Fruit fly (Drosophila melanogaster) whole organism, embryonic: ENCODE results near the gene CG43702.
A peak's percentile ranks its signal among the peaks of the same experiment; 100 is the strongest.

Experiments
- Abd-B ChIP-seq: fragments of 200-800 bp; sonication (Bioruptor generic); optimal IDR thresholded peaks from 2 replicates; lab custom pipeline; 2018; ENCODE audit warnings: missing biosample characterization, mild to moderate bottlenecking, missing genetic modification characterization, moderate library complexity
- Adf1 ChIP-seq: fragments of 200-800 bp; sonication (Bioruptor generic); IDR thresholded peaks from 2 replicates; pipeline ENCODE4 v1.3.6; 2022; ENCODE audit warnings: missing biosample characterization, missing genetic modification characterization
- Aef1 ChIP-seq: fragments of 200-800 bp; sonication (Bioruptor generic); IDR thresholded peaks from 3 replicates; pipeline ENCODE4 v1.3.6; 2022; ENCODE audit warnings: missing biosample characterization, missing genetic modification characterization
- Bgb ChIP-seq: fragments of 200-800 bp; sonication (Bioruptor generic); IDR thresholded peaks from 2 replicates; pipeline ENCODE4 v1.3.6; 2022; ENCODE audit warnings: missing biosample characterization, missing genetic modification characterization; ENCODE audit not compliant: partially characterized antibody
- CG10321 ChIP-seq: fragments of 200-800 bp; sonication (Bioruptor generic); IDR thresholded peaks from 2 replicates; pipeline ENCODE4 v1.3.6; 2022; ENCODE audit warnings: missing biosample characterization, missing genetic modification characterization
- CG10431 ChIP-seq: fragments of 200-800 bp; sonication (Bioruptor generic); optimal IDR thresholded peaks from 3 replicates; lab custom pipeline; 2018; ENCODE audit warnings: missing biosample characterization, mild to moderate bottlenecking, missing genetic modification characterization
- CG11560 ChIP-seq: fragments of 200-800 bp; sonication (Bioruptor generic); IDR thresholded peaks from 3 replicates; pipeline ENCODE4 v1.3.6; 2022; ENCODE audit warnings: missing biosample characterization, missing genetic modification characterization
- CG11696 ChIP-seq: fragments of 200-800 bp; sonication (Bioruptor generic); IDR thresholded peaks from 2 replicates; pipeline ENCODE4 v1.3.6; 2022; ENCODE audit warnings: missing biosample characterization, missing genetic modification characterization
- CG12659 ChIP-seq: fragments of 200-800 bp; sonication (Bioruptor generic); optimal IDR thresholded peaks from 3 replicates; lab custom pipeline; 2017; ENCODE audit warnings: mild to moderate bottlenecking, missing biosample characterization, missing genetic modification reagents, missing genetic modification characterization
- CG14860 ChIP-seq: fragments of 200-800 bp; sonication (Bioruptor generic); IDR thresholded peaks from 3 replicates; pipeline ENCODE4 v1.3.6; 2022; ENCODE audit warnings: missing biosample characterization, missing genetic modification characterization; ENCODE audit not compliant: partially characterized antibody
- CG15269 ChIP-seq: fragments of 200-800 bp; sonication (Bioruptor generic); optimal IDR thresholded peaks from 2 replicates; lab custom pipeline; 2018; ENCODE audit warnings: missing biosample characterization, mild to moderate bottlenecking, missing genetic modification characterization, moderate library complexity
- CG17612 ChIP-seq: fragments of 200-800 bp; sonication (Bioruptor generic); IDR thresholded peaks from 2 replicates; pipeline ENCODE4 v1.3.6; 2022; ENCODE audit warnings: missing biosample characterization, missing genetic modification characterization
- CG2202 ChIP-seq: fragments of 200-800 bp; sonication (Bioruptor generic); optimal IDR thresholded peaks from 2 replicates; lab custom pipeline; 2018; ENCODE audit warnings: missing biosample characterization, mild to moderate bottlenecking, missing genetic modification characterization
- CG4360 ChIP-seq: fragments of 200-800 bp; sonication (Bioruptor generic); IDR thresholded peaks from 2 replicates; pipeline ENCODE4 v1.3.6; 2022; ENCODE audit warnings: missing biosample characterization, missing genetic modification characterization
- CG5180 ChIP-seq: fragments of 200-800 bp; sonication (Bioruptor generic); optimal IDR thresholded peaks from 3 replicates; lab custom pipeline; 2017; ENCODE audit warnings: missing biosample characterization, missing genetic modification characterization, mild to moderate bottlenecking, moderate library complexity, missing genetic modification reagents
- CG6254 ChIP-seq: fragments of 200-800 bp; sonication (Bioruptor generic); optimal IDR thresholded peaks from 3 replicates; lab custom pipeline; 2017; ENCODE audit warnings: mild to moderate bottlenecking, missing biosample characterization, missing genetic modification reagents, missing genetic modification characterization
- CG7786 ChIP-seq: fragments of 200-800 bp; sonication (Bioruptor generic); optimal IDR thresholded peaks from 2 replicates; lab custom pipeline; 2016; ENCODE audit warnings: missing biosample characterization, missing genetic modification characterization
- CG8089 ChIP-seq: fragments of 200-800 bp; sonication (Bioruptor generic); optimal IDR thresholded peaks from 3 replicates; lab custom pipeline; 2016; ENCODE audit warnings: missing biosample characterization, missing genetic modification characterization
- CG8924 ChIP-seq: fragments of 200-800 bp; optimal IDR thresholded peaks from 3 replicates; lab custom pipeline; 2019; ENCODE audit warnings: missing biosample characterization, mild to moderate bottlenecking, missing genetic modification characterization, moderate library complexity
- CG9727 ChIP-seq: fragments of 200-800 bp; sonication (Bioruptor generic); optimal IDR thresholded peaks from 3 replicates; lab custom pipeline; 2017; ENCODE audit warnings: missing biosample characterization, mild to moderate bottlenecking, missing genetic modification characterization
- Doc3 ChIP-seq: fragments of 200-800 bp; sonication (Bioruptor generic); IDR thresholded peaks from 3 replicates; pipeline ENCODE4 v1.3.6; 2022; ENCODE audit warnings: missing biosample characterization, missing genetic modification characterization; ENCODE audit not compliant: partially characterized antibody
- Fer3 ChIP-seq: fragments of 200-800 bp; sonication (Bioruptor generic); optimal IDR thresholded peaks from 2 replicates; lab custom pipeline; 2018; ENCODE audit warnings: missing biosample characterization, mild to moderate bottlenecking, missing genetic modification characterization, moderate library complexity
- Hand ChIP-seq: fragments of 200-800 bp; sonication (Bioruptor generic); optimal IDR thresholded peaks from 2 replicates; lab custom pipeline; 2017; ENCODE audit warnings: mild to moderate bottlenecking, missing biosample characterization, missing genetic modification reagents, missing genetic modification characterization
- HmgZ ChIP-seq: fragments of 200-800 bp; sonication (Bioruptor generic); optimal IDR thresholded peaks from 2 replicates; lab custom pipeline; 2018; ENCODE audit warnings: missing biosample characterization, mild to moderate bottlenecking, missing genetic modification characterization
- Mes4 ChIP-seq: fragments of 200-800 bp; sonication (Bioruptor generic); optimal IDR thresholded peaks from 2 replicates; lab custom pipeline; 2016; ENCODE audit warnings: missing biosample characterization, missing genetic modification characterization
- Mrtf ChIP-seq: fragments of 200-800 bp; sonication (Bioruptor generic); IDR thresholded peaks from 3 replicates; pipeline ENCODE4 v1.3.6; 2022; ENCODE audit warnings: missing biosample characterization, missing genetic modification characterization
- Oaz ChIP-seq: fragments of 200-800 bp; sonication (Bioruptor generic); IDR thresholded peaks from 2 replicates; pipeline ENCODE4 v1.3.6; 2022; ENCODE audit warnings: missing biosample characterization, missing genetic modification characterization
- PHDP ChIP-seq: fragments of 200-800 bp; sonication (Bioruptor generic); optimal IDR thresholded peaks from 3 replicates; lab custom pipeline; 2018; ENCODE audit warnings: missing biosample characterization, mild to moderate bottlenecking, missing genetic modification characterization, moderate library complexity
- Vsx1 ChIP-seq: fragments of 200-800 bp; sonication (Bioruptor generic); optimal IDR thresholded peaks from 2 replicates; lab custom pipeline; 2017; ENCODE audit warnings: missing biosample characterization, mild to moderate bottlenecking, missing genetic modification characterization, missing genetic modification reagents
- ab ChIP-seq: fragments of 200-800 bp; sonication (Bioruptor generic); optimal IDR thresholded peaks from 2 replicates; lab custom pipeline; 2016; ENCODE audit warnings: missing biosample characterization, missing genetic modification characterization
- cad ChIP-seq: fragments of >200 bp; optimal IDR thresholded peaks from 2 replicates; lab custom pipeline; 2017; ENCODE audit warnings: missing biosample characterization, missing genetic modification characterization
- cas ChIP-seq: fragments of 200-800 bp; sonication (Bioruptor generic); IDR thresholded peaks from 2 replicates; pipeline ENCODE4 v1.3.6; 2022; ENCODE audit warnings: missing biosample characterization, missing genetic modification characterization
- ci ChIP-seq: fragments of 200-800 bp; sonication (Bioruptor generic); IDR thresholded peaks from 3 replicates; pipeline ENCODE4 v1.3.6; 2022; ENCODE audit warnings: missing biosample characterization, missing genetic modification characterization
- crc ChIP-seq: fragments of 200-800 bp; sonication (Bioruptor generic); optimal IDR thresholded peaks from 2 replicates; lab custom pipeline; 2016; ENCODE audit warnings: missing biosample characterization, missing genetic modification characterization
- disco-r ChIP-seq: fragments of 200-800 bp; sonication (Bioruptor generic); optimal IDR thresholded peaks from 2 replicates; lab custom pipeline; 2016; ENCODE audit warnings: missing biosample characterization, missing genetic modification characterization
- esg ChIP-seq: fragments of 200-800 bp; sonication (Bioruptor generic); conservative IDR thresholded peaks from 2 replicates; pipeline ENCODE4 v1.3.6; 2022; ENCODE audit warnings: missing biosample characterization, missing genetic modification characterization
- fru ChIP-seq: fragments of >200 bp; optimal IDR thresholded peaks from 2 replicates; lab custom pipeline; 2017
- fu2 ChIP-seq: fragments of 200-800 bp; sonication (Bioruptor generic); optimal IDR thresholded peaks from 2 replicates; lab custom pipeline; 2016; ENCODE audit warnings: missing biosample characterization, missing genetic modification characterization
- grau ChIP-seq: fragments of 200-800 bp; optimal IDR thresholded peaks from 3 replicates; lab custom pipeline; 2019; ENCODE audit warnings: missing biosample characterization, mild to moderate bottlenecking, missing genetic modification characterization, moderate library complexity
- jigr1 ChIP-seq: fragments of 200-800 bp; sonication (Bioruptor generic); IDR thresholded peaks from 3 replicates; pipeline ENCODE4 v1.3.6; 2022; ENCODE audit warnings: missing biosample characterization, missing genetic modification characterization
- lbe ChIP-seq: fragments of 200-800 bp; sonication (Bioruptor generic); optimal IDR thresholded peaks from 2 replicates; lab custom pipeline; 2016; ENCODE audit warnings: missing biosample characterization, mild to moderate bottlenecking, missing genetic modification characterization
- lola ChIP-seq, 3 experiments: fragments of >200 bp in 2 of 3; fragments of 200-800 bp in 1 of 3; sonication (Bioruptor generic) in 1 of 3; optimal IDR thresholded peaks; 2 replicates each; lab custom pipeline; 2017 to 2019; ENCODE audit warnings: missing biosample characterization in 3 of 3, missing genetic modification characterization in 3 of 3, mild to moderate bottlenecking in 1 of 3, moderate library complexity in 1 of 3
- maf-S ChIP-seq: fragments of 200-800 bp; sonication (Bioruptor generic); optimal IDR thresholded peaks from 2 replicates; lab custom pipeline; 2016; ENCODE audit warnings: missing biosample characterization, missing genetic modification characterization
- mam ChIP-seq: fragments of 200-800 bp; sonication (Bioruptor generic); optimal IDR thresholded peaks from 3 replicates; lab custom pipeline; 2016; ENCODE audit warnings: missing biosample characterization, missing genetic modification characterization
- pfk ChIP-seq: fragments of 200-800 bp; sonication (Bioruptor generic); optimal IDR thresholded peaks from 2 replicates; lab custom pipeline; 2018; ENCODE audit warnings: missing biosample characterization, mild to moderate bottlenecking, missing genetic modification characterization, moderate library complexity
- ro ChIP-seq: fragments of 200-800 bp; sonication (Bioruptor generic); IDR thresholded peaks from 2 replicates; pipeline ENCODE4 v1.3.6; 2022; ENCODE audit warnings: missing biosample characterization, missing genetic modification characterization
- sob ChIP-seq: fragments of 200-800 bp; sonication (Bioruptor generic); IDR thresholded peaks from 2 replicates; pipeline ENCODE4 v1.3.6; 2022; ENCODE audit warnings: missing biosample characterization, missing genetic modification characterization
- tll ChIP-seq, 2 experiments: fragments of 200-800 bp in 1 of 2; fragments of >200 bp in 1 of 2; sonication (Bioruptor generic) in 1 of 2; optimal IDR thresholded peaks; 2 replicates each; lab custom pipeline; 2017 to 2019; ENCODE audit warnings: missing biosample characterization in 2 of 2, missing genetic modification characterization in 2 of 2, mild to moderate bottlenecking in 1 of 2, moderate library complexity in 1 of 2
- z ChIP-seq: fragments of 200-800 bp; sonication (Bioruptor generic); IDR thresholded peaks from 3 replicates; pipeline ENCODE4 v1.3.6; 2022; ENCODE audit warnings: missing biosample characterization, missing genetic modification characterization

The CG43702 gene

DNA sequence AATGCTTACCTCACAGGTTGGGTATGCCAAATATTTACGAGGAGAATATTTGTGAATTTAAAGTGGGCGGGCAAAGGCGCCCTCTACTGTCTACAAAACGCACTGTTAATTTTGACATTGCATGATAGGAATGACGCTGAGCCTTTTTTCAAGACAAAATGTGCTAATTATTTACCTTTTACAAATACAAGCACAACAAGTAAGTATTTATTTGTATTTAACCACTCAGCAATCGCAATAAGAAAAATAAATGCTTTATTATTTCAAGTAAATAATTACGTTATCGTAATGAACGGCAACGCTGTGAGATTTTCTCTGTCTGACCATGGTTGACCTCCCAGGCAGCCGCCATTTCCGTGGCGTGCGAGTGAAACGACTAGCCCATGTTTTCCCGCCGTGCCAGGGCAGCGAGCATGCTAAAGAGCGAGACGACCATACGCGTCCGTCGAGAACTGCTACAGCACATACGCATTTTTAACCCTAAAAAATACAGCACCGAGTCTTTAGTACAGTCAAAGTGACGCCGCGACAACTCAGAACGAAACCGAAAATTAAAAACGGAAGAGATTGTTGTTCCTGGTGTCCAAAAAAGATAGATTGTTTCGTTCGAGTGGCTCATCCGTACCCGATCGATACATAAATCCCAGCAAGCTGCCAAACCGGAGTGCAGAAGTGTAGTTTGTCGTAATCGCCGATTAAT is 12.7 kb upstream of the CG43702 start, which contains the start of the genes CG12974 and pzg (continued):
- TF ChIP-seq Aef1 (GFP tag; lab: Robert Waterston, UW) (peak; percentile 86), Mrtf (GFP tag; lab: Robert Waterston, UW) (peak; percentile 81), Hand (no peak), Adf1 (GFP tag; lab: Robert Waterston, UW) (peak; percentile 54), disco-r (GFP tag; lab: Kevin White, UChicago) (peak; percentile 67), CG17612 (GFP tag; lab: Robert Waterston, UW) (no peak), ro (GFP tag; lab: Robert Waterston, UW) (peak; percentile 64; the same call in 1 of the 2 replicates), CG11696 (GFP tag; lab: Robert Waterston, UW) (no peak), fu2 (peak; percentile 79), Fer3 (tag; lab: Kevin White, UChicago) (peak; percentile 68), grau (tag; lab: Kevin White, UChicago) (peak; percentile 78), ci (GFP tag; lab: Robert Waterston, UW) (peak; percentile 88), CG14860 (GFP tag; lab: Robert Waterston, UW) (peak; percentile 73), crc (GFP tag; lab: Kevin White, UChicago) (no peak), CG9727 (GFP tag; lab: Kevin White, UChicago) (peak; percentile 92), CG11560 (tag; lab: Robert Waterston, UW) (peak; percentile 65; the same call in 2 of the 3 replicates), mam (GFP tag; lab: Kevin White, UChicago) (peak; percentile 65), CG10431 (GFP tag; lab: Kevin White, UChicago) (peak; percentile 63), Mes4 (GFP tag; lab: Kevin White, UChicago) (peak; percentile 79), lbe (GFP tag; lab: Kevin White, UChicago) (peak; percentile 15), CG2202 (tag; lab: Kevin White, UChicago) (peak; percentile 7), Abd-B (peak; percentile 88), CG10321 (GFP tag; lab: Robert Waterston, UW) (peak; percentile 99), lola (GFP tag; optimal IDR thresholded peaks at IDR 0.05; lab: Kevin White, UChicago) (peak in 1 of 3 experiments; percentile 94), jigr1 (GFP tag; lab: Robert Waterston, UW) (peak; percentile 64; the same call in 1 of the 3 replicates), CG8924 (tag; lab: Kevin White, UChicago) (peak; percentile 87), tll (GFP tag; optimal IDR thresholded peaks at IDR 0.05; lab: Kevin White, UChicago) (peak; percentile 37 to 71), PHDP (peak; percentile 88), cad (GFP tag; lab: Kevin White, UChicago) (no peak), Bgb (peak; percentile 74; the same call in 1 of the 2 replicates), maf-S (peak; percentile 69), CG12659 (peak; percentile 93), CG4360 (GFP tag; lab: Robert Waterston, UW) (peak; percentile 18; the same call in 1 of the 2 replicates), esg (GFP tag; lab: Robert Waterston, UW) (peak; percentile 85), z (GFP tag; lab: Robert Waterston, UW) (no peak), CG5180 (GFP tag; lab: Kevin White, UChicago) (no peak), HmgZ (peak; percentile 85), CG6254 (GFP tag; lab: Kevin White, UChicago) (no peak), pfk (peak; percentile 45), CG15269 (tag; lab: Kevin White, UChicago) (peak; percentile 59), Vsx1 (GFP tag; lab: Kevin White, UChicago) (peak; percentile 61), sob (GFP tag; lab: Robert Waterston, UW) (peak; percentile 93), Doc3 (no peak), CG8089 (GFP tag; lab: Kevin White, UChicago) (peak; percentile 80), cas (GFP tag; lab: Robert Waterston, UW) (peak; percentile 36; the same call in 1 of the 2 replicates), Oaz (GFP tag; lab: Robert Waterston, UW) (peak; percentile 90), CG7786 (GFP tag; lab: Kevin White, UChicago) (peak; percentile 67), fru (lab: Kevin White, UChicago) (no peak), ab (peak; percentile 55)
